Fruit fly (Drosophila melanogaster): ENCODE measurements around the gene CG13838.

The CG13838 gene

DNA sequence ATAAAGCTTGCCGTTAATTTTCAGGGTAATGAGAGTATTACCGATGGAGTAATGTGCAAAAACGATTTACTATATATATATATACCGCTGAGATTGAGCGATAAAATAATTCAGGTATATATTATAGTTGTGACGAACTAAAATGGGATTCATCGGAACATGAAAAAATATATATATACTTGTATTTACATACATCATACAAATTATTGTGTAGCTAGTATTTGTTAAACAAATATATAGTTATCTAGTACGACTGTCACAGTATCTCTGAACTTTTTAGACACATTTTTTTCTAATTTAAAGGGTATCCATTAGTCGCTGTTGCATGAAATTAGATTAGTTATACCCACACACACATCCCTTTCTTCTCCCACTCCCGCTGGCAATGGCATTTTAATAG lies 5.7 kb upstream of the CG13838 start:
- no peak for TF ChIP-seq CG9948 (tag; optimal IDR thresholded peaks at IDR 0.05)
- TF ChIP-seq Snoo (tag; optimal IDR thresholded peaks at IDR 0.05), result no peak
- TF ChIP-seq CG32121 (GFP tag; IDR thresholded peaks at IDR 0.05), result no peak
- no peak for TF ChIP-seq Pif1B (GFP tag; optimal IDR thresholded peaks at IDR 0.05)
- no peak for TF ChIP-seq CG8159 (tag; optimal IDR thresholded peaks at IDR 0.05)
- no peak for TF ChIP-seq CG10348 (GFP tag; IDR thresholded peaks at IDR 0.05)

DNA sequence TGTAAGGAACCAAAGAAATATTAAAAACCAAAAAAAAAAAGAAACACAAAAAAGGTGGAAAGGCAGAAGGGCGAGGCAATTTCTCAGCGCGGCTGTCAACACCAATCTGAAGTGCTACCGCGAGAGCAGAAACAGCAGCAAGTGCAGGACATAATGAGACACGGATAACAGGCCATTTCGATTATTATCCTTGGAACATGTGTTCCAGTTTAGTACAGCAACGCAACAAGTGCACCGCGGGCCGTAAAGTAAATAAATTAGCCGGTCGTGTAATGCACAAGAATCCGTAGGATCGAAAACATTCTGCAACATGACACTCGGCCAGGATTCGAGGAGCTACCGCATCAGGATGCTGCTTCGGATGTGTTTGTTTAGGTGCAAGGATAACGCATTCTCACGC lies 4.0 kb upstream of the CG13838 start:
- no peak for TF ChIP-seq CG8159 (tag; optimal IDR thresholded peaks at IDR 0.05)
- no peak for TF ChIP-seq CG4496 (GFP tag; IDR thresholded peaks at IDR 0.05)
- no peak for TF ChIP-seq D1 (tag; optimal IDR thresholded peaks at IDR 0.05)
- no peak for TF ChIP-seq CG17806 (tag; optimal IDR thresholded peaks at IDR 0.05)
- TF ChIP-seq CG9948 (tag; optimal IDR thresholded peaks at IDR 0.05), result no peak
- TF ChIP-seq CG34367 (tag; optimal IDR thresholded peaks at IDR 0.05), result no peak
- TF ChIP-seq CG14655 (GFP tag; optimal IDR thresholded peaks at IDR 0.05), result no peak
- no peak for TF ChIP-seq CG32121 (GFP tag; IDR thresholded peaks at IDR 0.05)
- TF ChIP-seq CG15710 (tag; optimal IDR thresholded peaks at IDR 0.05), result no peak
- no peak for TF ChIP-seq CG13204 (GFP tag; optimal IDR thresholded peaks at IDR 0.05)
- no peak for TF ChIP-seq CG12605 (GFP tag; IDR thresholded peaks at IDR 0.05)
- TF ChIP-seq Ets98B (GFP tag; IDR thresholded peaks at IDR 0.05), result no peak
- no peak for TF ChIP-seq CG8301 (tag; optimal IDR thresholded peaks at IDR 0.05)
- no peak for TF ChIP-seq rn (GFP tag; IDR thresholded peaks at IDR 0.05)
- TF ChIP-seq EcR (GFP tag; optimal IDR thresholded peaks at IDR 0.05), result no peak

DNA sequence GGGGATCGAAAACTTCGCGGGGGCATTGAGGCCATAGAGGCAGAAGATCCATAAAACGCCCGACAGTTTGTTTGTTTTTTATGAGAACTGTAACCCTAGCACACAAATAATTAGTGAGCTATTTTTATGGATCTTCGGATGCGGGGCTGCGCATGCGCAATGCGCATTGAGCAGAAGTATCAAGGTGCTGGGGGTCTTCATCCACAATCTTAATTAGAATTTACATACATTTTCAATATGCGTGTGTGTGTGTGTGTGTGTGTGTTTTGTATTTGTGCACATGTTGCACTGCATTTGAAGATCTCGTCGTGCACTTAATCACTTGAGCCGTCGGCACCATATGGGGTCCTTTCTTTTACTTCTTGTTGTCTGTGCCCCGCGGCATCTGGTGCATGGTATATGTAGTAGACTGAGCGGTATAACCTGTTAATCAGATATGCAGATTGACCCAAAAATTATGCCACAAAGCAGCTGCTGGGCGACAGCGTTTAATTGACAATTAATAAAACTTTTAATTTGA lies 765 bp downstream of the CG13838 start:
- TF ChIP-seq CG32121 (GFP tag; IDR thresholded peaks at IDR 0.05) (no peak), CG13204 (GFP tag; optimal IDR thresholded peaks at IDR 0.05) (no peak), CG9948 (tag; optimal IDR thresholded peaks at IDR 0.05) (no peak), rn (GFP tag; IDR thresholded peaks at IDR 0.05) (no peak), Ets98B (GFP tag; IDR thresholded peaks at IDR 0.05) (no peak), CG12605 (GFP tag; IDR thresholded peaks at IDR 0.05) (no peak), CG17806 (tag; optimal IDR thresholded peaks at IDR 0.05) (no peak), gl (tag; optimal IDR thresholded peaks at IDR 0.05) (no peak)

DNA sequence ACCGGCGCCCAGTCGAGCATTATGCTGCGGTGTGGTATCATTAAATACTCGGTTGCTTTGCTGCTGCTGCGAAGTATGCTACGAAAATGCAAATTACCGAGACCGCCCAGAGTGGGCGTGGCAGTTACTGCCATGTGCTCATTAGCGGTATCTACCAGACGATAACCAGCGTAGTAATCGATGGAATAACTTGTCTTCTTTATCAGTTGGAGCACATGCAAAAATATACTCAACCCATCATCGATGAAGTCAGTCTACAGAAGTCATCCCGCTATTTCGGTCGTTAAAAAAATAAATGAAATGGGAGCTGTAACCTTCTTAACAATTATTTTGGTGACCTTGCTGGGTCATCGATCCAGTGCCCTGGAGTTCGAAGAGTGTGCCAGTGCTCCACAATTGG lies 1.6 kb downstream of the CG13838 start, which contains the start of gene CG13837:
CG13837 (plus strand) TSS at position 301 of the 400 bp plus-strand sequence.
- TF ChIP-seq CG17806 (tag; optimal IDR thresholded peaks at IDR 0.05) (no peak), CG14655 (GFP tag; optimal IDR thresholded peaks at IDR 0.05) (no peak), CG12605 (GFP tag; IDR thresholded peaks at IDR 0.05) (no peak), Pif1B (GFP tag; optimal IDR thresholded peaks at IDR 0.05) (no peak), gl (tag; optimal IDR thresholded peaks at IDR 0.05) (no peak), CG13204 (GFP tag; optimal IDR thresholded peaks at IDR 0.05) (no peak), CG8301 (tag; optimal IDR thresholded peaks at IDR 0.05) (no peak), Pif1A (GFP tag; optimal IDR thresholded peaks at IDR 0.05) (no peak), Ets98B (GFP tag; IDR thresholded peaks at IDR 0.05) (no peak), fd96Ca (GFP tag; IDR thresholded peaks at IDR 0.05) (no peak)

DNA sequence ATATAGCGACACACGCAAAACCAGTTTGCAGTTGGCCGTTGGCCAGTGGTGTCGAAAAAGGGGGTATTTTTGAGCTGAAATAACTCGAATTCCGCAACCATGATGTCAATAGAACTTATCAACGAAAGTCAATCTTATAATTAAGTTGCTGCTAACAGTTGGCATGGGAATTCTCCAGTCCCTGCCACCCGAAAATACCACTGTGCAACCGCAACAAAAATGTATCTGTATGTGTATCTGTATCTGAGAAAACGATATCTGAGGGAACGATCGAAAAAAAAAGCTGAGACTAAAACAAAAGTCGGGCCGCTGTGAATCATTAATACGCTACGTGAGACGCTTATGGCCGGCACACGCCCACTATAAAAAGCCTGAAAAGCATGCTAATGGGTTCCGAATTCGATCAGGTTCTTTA lies 4.5 kb downstream of the CG13838 start:
- TF ChIP-seq CG32121 (GFP tag; IDR thresholded peaks at IDR 0.05), result peak; percentile 77
- TF ChIP-seq CG15710 (tag; optimal IDR thresholded peaks at IDR 0.05), result peak; percentile 90
- TF ChIP-seq EcR (GFP tag; optimal IDR thresholded peaks at IDR 0.05), result peak; percentile 71
- peak; percentile 43 for TF ChIP-seq D1 (tag; optimal IDR thresholded peaks at IDR 0.05)
- TF ChIP-seq gl (tag; optimal IDR thresholded peaks at IDR 0.05), result peak; percentile 74
- peak; percentile 85 for TF ChIP-seq CG17806 (tag; optimal IDR thresholded peaks at IDR 0.05)
- TF ChIP-seq rn (GFP tag; IDR thresholded peaks at IDR 0.05), result peak; percentile 47; the same call in 1 of the 2 replicates
- TF ChIP-seq Pif1B (GFP tag; optimal IDR thresholded peaks at IDR 0.05), result peak; percentile 90
- peak; percentile 69 for TF ChIP-seq CG14655 (GFP tag; optimal IDR thresholded peaks at IDR 0.05)
- peak; percentile 82 for TF ChIP-seq Ets98B (GFP tag; IDR thresholded peaks at IDR 0.05)
- peak; percentile 36; the same call in 1 of the 2 replicates for TF ChIP-seq CG10348 (GFP tag; IDR thresholded peaks at IDR 0.05)
- TF ChIP-seq CG4496 (GFP tag; IDR thresholded peaks at IDR 0.05), result peak; percentile 90
- TF ChIP-seq Pif1A (GFP tag; optimal IDR thresholded peaks at IDR 0.05), result peak; percentile 88
- peak; percentile 84 for TF ChIP-seq CG34367 (tag; optimal IDR thresholded peaks at IDR 0.05)
- peak; percentile 78 for TF ChIP-seq CG9948 (tag; optimal IDR thresholded peaks at IDR 0.05)
- TF ChIP-seq fd96Ca (GFP tag; IDR thresholded peaks at IDR 0.05), result peak; percentile 89
- TF ChIP-seq CG12605 (GFP tag; IDR thresholded peaks at IDR 0.05), result no peak
- peak; percentile 73 for TF ChIP-seq CG13204 (GFP tag; optimal IDR thresholded peaks at IDR 0.05)
- TF ChIP-seq CG8159 (tag; optimal IDR thresholded peaks at IDR 0.05), result peak; percentile 86
- peak; percentile 87 for TF ChIP-seq Snoo (tag; optimal IDR thresholded peaks at IDR 0.05)
- peak; percentile 66 for TF ChIP-seq CG8301 (tag; optimal IDR thresholded peaks at IDR 0.05)

DNA sequence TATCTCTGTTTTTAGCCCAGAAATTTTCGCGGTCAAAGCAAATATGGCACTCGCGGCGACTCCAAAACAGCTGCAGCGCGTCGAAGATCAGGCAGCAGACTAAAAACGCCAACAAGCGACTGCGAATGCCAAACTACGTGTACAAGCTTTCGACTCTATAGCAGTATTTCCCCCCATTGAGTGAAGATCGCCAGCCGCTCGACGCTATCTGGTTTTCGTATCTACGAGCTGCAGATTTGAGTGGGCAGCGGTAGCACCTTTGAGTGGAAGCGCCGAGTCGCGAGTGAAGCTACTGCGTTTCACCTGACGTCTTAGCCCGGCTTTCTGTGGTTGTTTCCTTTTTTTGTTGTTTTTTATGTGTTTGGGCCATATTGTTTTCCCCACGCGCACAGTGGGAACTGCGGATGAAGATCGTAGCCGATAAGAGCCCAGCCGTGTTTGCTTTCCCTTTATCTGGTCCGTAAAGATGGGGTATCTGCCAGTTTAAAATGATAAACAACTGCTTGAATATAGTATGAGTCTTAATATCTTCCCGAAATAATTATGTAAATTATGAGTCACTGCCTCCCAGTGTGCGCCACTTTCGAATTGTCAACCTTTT lies 6.1 kb downstream of the CG13838 start, which contains the start of gene CG17121:
CG17121 (minus strand) TSS at position 126 of the 601 bp plus-strand sequence.
- TF ChIP-seq fd96Ca (GFP tag; IDR thresholded peaks at IDR 0.05), result peak; percentile 75
- TF ChIP-seq CG13204 (GFP tag; optimal IDR thresholded peaks at IDR 0.05), result peak; percentile 45
- no peak for TF ChIP-seq D1 (tag; optimal IDR thresholded peaks at IDR 0.05)

Measured in whole organism, pupa.